Worm (Caenorhabditis elegans) whole organism, young adult: ENCODE data around the gene cyp-33C11.

Experiments used
- ama-1 ChIP-seq, 3 experiments: fragments of 150-350 bp in 1 of 3; sonication (generic microtip) in 2 of 3; optimal IDR thresholded peaks; 2 replicates each; lab custom pipeline; 2014 to 2018; ENCODE audit warnings: missing biosample characterization in 2 of 3, missing genetic modification characterization in 2 of 3, missing genetic modification reagents in 2 of 3
- chd-7 ChIP-seq: sonication (generic microtip); optimal IDR thresholded peaks from 2 replicates; lab custom pipeline; 2016; ENCODE audit warnings: mild to moderate bottlenecking, missing genetic modification characterization, moderate library complexity, missing compliant biosample characterization
- dox-1 ChIP-seq: fragments of 200-800 bp; sonication (Bioruptor generic); IDR thresholded peaks from 2 replicates; pipeline ENCODE4 v1.3.6; 2022; ENCODE audit warnings: missing genetic modification reagents, missing genetic modification characterization, missing compliant biosample characterization
- efl-1 ChIP-seq: fragments of 150-350 bp; optimal IDR thresholded peaks from 2 replicates; lab custom pipeline; 2014; ENCODE audit warnings: missing biosample characterization, missing genetic modification reagents, missing genetic modification characterization
- ets-4 ChIP-seq: fragments of 200-800 bp; sonication (Bioruptor generic); optimal IDR thresholded peaks from 2 replicates; lab custom pipeline; 2018; ENCODE audit warnings: mild to moderate bottlenecking, missing genetic modification characterization, missing compliant biosample characterization
- lir-1 ChIP-seq: fragments of 200-800 bp; sonication (Bioruptor generic); conservative IDR thresholded peaks from 2 replicates; pipeline ENCODE4 v1.3.6; 2022; ENCODE audit warnings: missing genetic modification reagents, missing genetic modification characterization, missing compliant biosample characterization
- mes-4 ChIP-seq: sonication (generic microtip); optimal IDR thresholded peaks from 2 replicates; lab custom pipeline; 2016; ENCODE audit warnings: missing genotype, missing genetic modification characterization, missing compliant biosample characterization
- nfya-1 ChIP-seq: sonication (generic microtip); optimal IDR thresholded peaks from 2 replicates; lab custom pipeline; 2017; ENCODE audit warnings: antibody characterized with exemption, missing compliant biosample characterization, missing genetic modification characterization, borderline replicate concordance; ENCODE audit not compliant: insufficient read depth
- nfya-2 ChIP-seq: fragments of 200-800 bp; sonication (Bioruptor generic); IDR thresholded peaks from 2 replicates; pipeline ENCODE4 v1.3.6; 2022; ENCODE audit warnings: missing genetic modification reagents, missing genetic modification characterization, missing compliant biosample characterization
- snpc-1.1 ChIP-seq: sonication (generic microtip); optimal IDR thresholded peaks from 2 replicates; lab custom pipeline; 2017; ENCODE audit warnings: missing genetic modification characterization, mild to moderate bottlenecking, missing compliant biosample characterization, antibody characterized with exemption, moderate library complexity, missing genotype, missing genetic modification reagents; ENCODE audit not compliant: insufficient read depth
- unc-130 ChIP-seq: sonication (generic microtip); optimal IDR thresholded peaks from 2 replicates; lab custom pipeline; 2016; ENCODE audit warnings: missing genetic modification reagents, missing genetic modification characterization, missing compliant biosample characterization
- unc-62 ChIP-seq: fragments of 150-350 bp; optimal IDR thresholded peaks from 2 replicates; lab custom pipeline; 2014; ENCODE audit warnings: missing biosample characterization, missing genetic modification reagents, missing genetic modification characterization
- ztf-22 ChIP-seq: fragments of 200-800 bp; sonication (Bioruptor generic); optimal IDR thresholded peaks from 2 replicates; lab custom pipeline; 2018; ENCODE audit warnings: mild to moderate bottlenecking, missing genetic modification characterization, moderate library complexity, missing compliant biosample characterization
- ztf-28 ChIP-seq: fragments of 200-800 bp; sonication (Bioruptor generic); IDR thresholded peaks from 2 replicates; pipeline ENCODE4 v1.3.6; 2022; ENCODE audit warnings: missing genetic modification reagents, missing genetic modification characterization, missing compliant biosample characterization

DNA sequence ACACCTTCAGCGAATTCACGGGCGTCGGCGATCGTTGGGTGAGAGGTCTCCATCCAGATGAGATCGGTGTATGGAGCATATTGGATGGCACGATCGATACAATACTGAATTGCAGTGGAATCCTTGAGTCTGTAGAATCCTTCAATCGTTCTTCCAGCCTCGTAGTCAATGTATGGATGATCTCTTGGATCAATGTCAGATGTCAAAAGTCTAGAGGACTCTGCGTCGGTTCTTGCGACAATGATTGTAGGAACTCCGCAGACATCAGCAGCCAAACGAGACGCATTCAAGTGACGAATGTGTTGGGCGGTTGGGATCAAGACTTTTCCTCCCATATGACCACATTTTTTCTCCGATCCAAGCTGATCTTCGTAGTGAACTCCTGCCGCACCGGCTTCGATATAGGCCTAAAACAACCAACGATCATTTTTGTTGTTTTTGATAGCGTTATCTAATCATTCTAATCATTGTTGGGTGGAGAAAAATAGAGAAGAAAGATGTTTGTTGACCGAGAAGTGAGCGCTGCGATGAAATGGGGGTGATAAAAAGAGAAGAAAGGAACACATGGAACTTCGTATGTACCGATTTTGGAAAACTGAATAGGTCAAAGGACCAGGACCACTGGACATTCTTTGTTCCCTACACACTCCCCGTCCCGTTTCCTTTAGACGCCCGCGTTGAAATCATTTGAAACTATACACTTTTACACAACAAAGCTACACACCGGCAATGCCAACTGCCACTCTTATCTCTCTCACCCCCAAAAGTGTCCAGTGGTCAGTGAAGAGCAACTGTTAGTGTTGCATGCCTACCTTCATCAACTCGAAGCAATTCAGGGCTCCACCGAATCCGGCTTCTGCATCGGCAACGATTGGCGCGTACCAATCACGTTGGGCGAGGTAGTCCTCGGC lies 14.0 kb upstream of the cyp-33C11 start:
- TF ChIP-seq nfya-1 (no peak), unc-130 (GFP tag; lab: Kevin White, UChicago) (no peak), lir-1 (GFP tag; lab: Robert Waterston, UW) (no peak), chd-7 (tag; lab: Kevin White, UChicago) (no peak), nfya-2 (GFP tag; lab: Robert Waterston, UW) (no peak), ztf-28 (GFP tag; lab: Robert Waterston, UW) (0 out of 2 replicates have a peak, but pooled peaks have one; percentile 10), unc-62 (no peak), ama-1 (optimal IDR thresholded peaks at IDR 0.05; lab: Kevin White, UChicago) (peak; percentile 38), ama-1 (GFP tag; optimal IDR thresholded peaks at IDR 0.05; lab: Kevin White, UChicago) (no peak), dox-1 (GFP tag; lab: Robert Waterston, UW) (no peak), mes-4 (no peak), ets-4 (GFP tag; lab: Kevin White, UChicago) (no peak), ztf-22 (no peak), snpc-1.1 (tag; lab: Kevin White, UChicago) (no peak), efl-1 (GFP tag; lab: Kevin White, UChicago) (no peak)
